Fruit fly (Drosophila melanogaster) whole organism, prepupa: ENCODE data around the gene bib.

Experiments
- CG11762 ChIP-seq: fragments of 200-800 bp; sonication (Bioruptor generic); optimal IDR thresholded peaks from 3 replicates; lab custom pipeline; 2016; ENCODE audit warnings: missing biosample characterization, missing genetic modification characterization; ENCODE audit not compliant: insufficient read depth
- CG4318 ChIP-seq: fragments of 200-800 bp; sonication (Bioruptor generic); optimal IDR thresholded peaks from 3 replicates; lab custom pipeline; 2017; ENCODE audit warnings: missing biosample characterization, mild to moderate bottlenecking, missing genetic modification characterization
- Sox102F ChIP-seq: fragments of 200-800 bp; sonication (Bioruptor generic); optimal IDR thresholded peaks from 2 replicates; lab custom pipeline; 2016; ENCODE audit warnings: missing biosample characterization, mild to moderate bottlenecking, missing genetic modification characterization
- esn ChIP-seq: fragments of 200-800 bp; sonication (Bioruptor generic); optimal IDR thresholded peaks from 2 replicates; lab custom pipeline; 2016; ENCODE audit warnings: missing biosample characterization, mild to moderate bottlenecking, missing genetic modification characterization, moderate library complexity
- lz ChIP-seq: fragments of 200-800 bp; sonication (Bioruptor generic); optimal IDR thresholded peaks from 3 replicates; lab custom pipeline; 2016; ENCODE audit warnings: missing biosample characterization, missing genetic modification characterization

dm6 chr2L:9938631-9939256 lies 45.7 kb upstream of the bib start, which contains the start of the genes Datp and CG4619:
- no peak for TF ChIP-seq Sox102F (GFP tag; lab: Kevin White, UChicago)
- no peak for TF ChIP-seq CG4318 (GFP tag; lab: Kevin White, UChicago)
- peak; percentile 42 for TF ChIP-seq lz (GFP tag; lab: Kevin White, UChicago)
- TF ChIP-seq CG11762 (GFP tag; lab: Kevin White, UChicago) = peak; percentile 29
- TF ChIP-seq esn (GFP tag; lab: Kevin White, UChicago) = peak; percentile 58
